Worm (Caenorhabditis elegans) whole organism, L1 larva: ENCODE results near the gene paic-1.

ENCODE experiments used
- C04F5.9 ChIP-seq: sonication (generic microtip); optimal IDR thresholded peaks from 2 replicates; lab custom pipeline; 2016; ENCODE audit warnings: missing genetic modification characterization, missing compliant biosample characterization
- F16B12.6 ChIP-seq: fragments of 150-350 bp; optimal IDR thresholded peaks from 2 replicates; lab custom pipeline; 2014; ENCODE audit warnings: missing biosample characterization, missing genetic modification characterization
- aha-1 ChIP-seq: fragments of 150-350 bp; optimal IDR thresholded peaks from 2 replicates; lab custom pipeline; 2014; ENCODE audit warnings: missing biosample characterization, missing genetic modification characterization
- alr-1 ChIP-seq: fragments of 200-800 bp; sonication (Bioruptor generic); optimal IDR thresholded peaks from 2 replicates; lab custom pipeline; 2018; ENCODE audit warnings: borderline replicate concordance, mild to moderate bottlenecking, missing genetic modification characterization, missing compliant biosample characterization
- aly-2 ChIP-seq: fragments of 150-350 bp; optimal IDR thresholded peaks from 2 replicates; lab custom pipeline; 2014; ENCODE audit warnings: missing biosample characterization, missing genetic modification characterization
- ceh-63 ChIP-seq: fragments of 200-800 bp; sonication (Bioruptor generic); optimal IDR thresholded peaks from 2 replicates; lab custom pipeline; 2018; ENCODE audit warnings: mild to moderate bottlenecking, missing genetic modification characterization, missing compliant biosample characterization
- ceh-90 ChIP-seq: sonication (generic microtip); optimal IDR thresholded peaks from 2 replicates; lab custom pipeline; 2016; ENCODE audit warnings: missing genetic modification characterization, missing compliant biosample characterization
- ces-1 ChIP-seq: fragments of 150-350 bp; optimal IDR thresholded peaks from 2 replicates; lab custom pipeline; 2014; ENCODE audit warnings: missing biosample characterization, missing genetic modification reagents, missing genetic modification characterization
- dsc-1 ChIP-seq: sonication (generic microtip); optimal IDR thresholded peaks from 2 replicates; lab custom pipeline; 2016; ENCODE audit warnings: mild to moderate bottlenecking, missing genetic modification characterization, missing compliant biosample characterization
- efl-1 ChIP-seq, 4 experiments: fragments of 150-350 bp; optimal IDR thresholded peaks in 3 of 4; peaks in 1 of 4; 1 replicate in 1 of 4; 2 replicates in 3 of 4; lab custom pipeline; 2014; ENCODE audit warnings: missing biosample characterization in 2 of 4, missing genetic modification characterization in 2 of 4, missing genetic modification reagents in 2 of 4
- efl-3 ChIP-seq: fragments of 200-800 bp; sonication (Bioruptor generic); optimal IDR thresholded peaks from 2 replicates; lab custom pipeline; 2018; ENCODE audit warnings: mild to moderate bottlenecking, missing genetic modification characterization, missing compliant biosample characterization
- egl-13 ChIP-seq: sonication (generic microtip); optimal IDR thresholded peaks from 2 replicates; lab custom pipeline; 2016; ENCODE audit warnings: missing genotype, missing genetic modification reagents, missing genetic modification characterization, missing compliant biosample characterization
- elt-2 ChIP-seq: sonication (generic microtip); optimal IDR thresholded peaks from 2 replicates; lab custom pipeline; 2016; ENCODE audit warnings: missing genetic modification characterization, mild to moderate bottlenecking, inconsistent platforms, missing compliant biosample characterization, missing genetic modification reagents
- elt-3 ChIP-seq, 6 experiments: fragments of 150-350 bp in 1 of 6; sonication (generic microtip); optimal IDR thresholded peaks; 2 replicates each; lab custom pipeline; 2017 to 2018; ENCODE audit warnings: missing biosample characterization in 6 of 6, missing genetic modification characterization in 6 of 6, inconsistent platforms in 1 of 6
- fkh-10 ChIP-seq: sonication (generic microtip); optimal IDR thresholded peaks from 2 replicates; lab custom pipeline; 2017; ENCODE audit warnings: missing biosample characterization, missing genetic modification reagents, missing genetic modification characterization
- fkh-4 ChIP-seq: sonication (generic microtip); optimal IDR thresholded peaks from 2 replicates; lab custom pipeline; 2016; ENCODE audit warnings: missing compliant biosample characterization, missing genetic modification characterization, borderline replicate concordance
- fkh-8 ChIP-seq: sonication (generic microtip); optimal IDR thresholded peaks from 2 replicates; lab custom pipeline; 2016; ENCODE audit warnings: mild to moderate bottlenecking, missing genetic modification characterization, missing compliant biosample characterization
- grh-1 ChIP-seq: fragments of 200-800 bp; sonication (Bioruptor generic); IDR thresholded peaks from 2 replicates; pipeline ENCODE4 v1.3.6; 2022; ENCODE audit warnings: missing genetic modification reagents, missing genetic modification characterization, missing compliant biosample characterization
- hlh-17 ChIP-seq: fragments of 200-800 bp; sonication (Bioruptor generic); optimal IDR thresholded peaks from 2 replicates; lab custom pipeline; 2018; ENCODE audit warnings: missing genetic modification characterization, mild to moderate bottlenecking, missing compliant biosample characterization, moderate library complexity, borderline replicate concordance
- isw-1 ChIP-seq: fragments of 200-800 bp; sonication (Bioruptor generic); IDR thresholded peaks from 2 replicates; pipeline ENCODE4 v1.3.6; 2022; ENCODE audit warnings: missing genetic modification characterization, missing compliant biosample characterization
- lin-13 ChIP-seq: fragments of 150-350 bp; optimal IDR thresholded peaks from 2 replicates; lab custom pipeline; 2014; ENCODE audit warnings: missing biosample characterization, missing genetic modification reagents, missing genetic modification characterization
- lin-39 ChIP-seq: fragments of 150-350 bp; optimal IDR thresholded peaks from 2 replicates; lab custom pipeline; 2014; ENCODE audit warnings: missing biosample characterization, missing genetic modification reagents, missing genetic modification characterization
- lir-3 ChIP-seq: sonication (generic microtip); optimal IDR thresholded peaks from 2 replicates; lab custom pipeline; 2016; ENCODE audit warnings: mild to moderate bottlenecking, missing genetic modification characterization, moderate library complexity, missing compliant biosample characterization; ENCODE audit not compliant: poor library complexity
- mab-9 ChIP-seq: fragments of 200-800 bp; sonication (Bioruptor generic); IDR thresholded peaks from 2 replicates; pipeline ENCODE4 v1.3.6; 2022; ENCODE audit warnings: missing genetic modification reagents, missing genetic modification characterization, missing compliant biosample characterization
- mef-2 ChIP-seq: fragments of 150-350 bp; optimal IDR thresholded peaks from 2 replicates; lab custom pipeline; 2014; ENCODE audit warnings: missing biosample characterization, missing genetic modification characterization
- nhr-20 ChIP-seq: sonication (generic microtip); optimal IDR thresholded peaks from 2 replicates; lab custom pipeline; 2016; ENCODE audit warnings: mild to moderate bottlenecking, missing genetic modification characterization, missing compliant biosample characterization
- nhr-28 ChIP-seq: fragments of 150-350 bp; optimal IDR thresholded peaks from 2 replicates; lab custom pipeline; 2014; ENCODE audit warnings: missing biosample characterization, missing genetic modification characterization
- nhr-77 ChIP-seq: fragments of 150-350 bp; optimal IDR thresholded peaks from 2 replicates; lab custom pipeline; 2014; ENCODE audit warnings: missing biosample characterization, missing genetic modification characterization
- nhr-84 ChIP-seq: sonication (generic microtip); optimal IDR thresholded peaks from 2 replicates; lab custom pipeline; 2017; ENCODE audit warnings: missing biosample characterization, missing genetic modification characterization
- nhr-90 ChIP-seq: sonication (generic microtip); optimal IDR thresholded peaks from 2 replicates; lab custom pipeline; 2016; ENCODE audit warnings: mild to moderate bottlenecking, missing genetic modification characterization, missing compliant biosample characterization; ENCODE audit not compliant: poor library complexity
- pag-3 ChIP-seq: sonication (generic microtip); optimal IDR thresholded peaks from 2 replicates; lab custom pipeline; 2017; ENCODE audit warnings: missing genetic modification characterization, mild to moderate bottlenecking, missing compliant biosample characterization, antibody characterized with exemption, borderline replicate concordance; ENCODE audit not compliant: insufficient read depth
- snpc-4 ChIP-seq: fragments of 150-350 bp; optimal IDR thresholded peaks from 2 replicates; lab custom pipeline; 2014; ENCODE audit warnings: missing biosample characterization, missing genetic modification characterization
- sup-37 ChIP-seq: fragments of 200-800 bp; sonication (Bioruptor generic); optimal IDR thresholded peaks from 2 replicates; lab custom pipeline; 2018; ENCODE audit warnings: mild to moderate bottlenecking, missing genetic modification characterization, missing compliant biosample characterization
- tlp-1 ChIP-seq: fragments of 150-350 bp; optimal IDR thresholded peaks from 2 replicates; lab custom pipeline; 2014; ENCODE audit warnings: missing biosample characterization, missing genetic modification characterization
- unc-30 ChIP-seq: sonication (generic microtip); optimal IDR thresholded peaks from 2 replicates; lab custom pipeline; 2017; ENCODE audit warnings: missing biosample characterization, missing genetic modification characterization
- unc-86 ChIP-seq: sonication (generic microtip); optimal IDR thresholded peaks from 2 replicates; lab custom pipeline; 2016; ENCODE audit warnings: missing genetic modification characterization, missing compliant biosample characterization
- vab-15 ChIP-seq: sonication (generic microtip); optimal IDR thresholded peaks from 2 replicates; lab custom pipeline; 2017; ENCODE audit warnings: missing genotype, mild to moderate bottlenecking, missing genetic modification characterization, missing compliant biosample characterization
- xbp-1 ChIP-seq: sonication (generic microtip); optimal IDR thresholded peaks from 2 replicates; lab custom pipeline; 2016; ENCODE audit warnings: missing genetic modification characterization, missing compliant biosample characterization
- zip-4 ChIP-seq: fragments of 200-800 bp; sonication (Bioruptor generic); optimal IDR thresholded peaks from 2 replicates; lab custom pipeline; 2018; ENCODE audit warnings: mild to moderate bottlenecking, missing genetic modification characterization, moderate library complexity, missing compliant biosample characterization
- ztf-11 ChIP-seq, 2 experiments: sonication (generic microtip); optimal IDR thresholded peaks; 2 replicates each; lab custom pipeline; 2016 to 2017; ENCODE audit warnings: missing genetic modification characterization in 2 of 2, missing biosample characterization in 1 of 2, missing compliant biosample characterization in 1 of 2
- ztf-4 ChIP-seq: fragments of 150-350 bp; optimal IDR thresholded peaks from 2 replicates; lab custom pipeline; 2014; ENCODE audit warnings: missing biosample characterization, missing genetic modification characterization

paic-1 gene

ce11 chrII:4374885-4375284 is 2.6 kb upstream of the paic-1 start:
- TF ChIP-seq ztf-11 (tag; optimal IDR thresholded peaks at IDR 0.05; lab: Kevin White, UChicago) (no peak), lir-3 (tag; lab: Kevin White, UChicago) (no peak), aha-1 (tag; lab: Kevin White, UChicago) (no peak), zip-4 (GFP tag; lab: Kevin White, UChicago) (no peak), F16B12.6 (tag; lab: Kevin White, UChicago) (no peak), ceh-90 (tag; lab: Kevin White, UChicago) (no peak), unc-30 (tag; lab: Kevin White, UChicago) (no peak), sup-37 (GFP tag; lab: Kevin White, UChicago) (no peak)

DNA sequence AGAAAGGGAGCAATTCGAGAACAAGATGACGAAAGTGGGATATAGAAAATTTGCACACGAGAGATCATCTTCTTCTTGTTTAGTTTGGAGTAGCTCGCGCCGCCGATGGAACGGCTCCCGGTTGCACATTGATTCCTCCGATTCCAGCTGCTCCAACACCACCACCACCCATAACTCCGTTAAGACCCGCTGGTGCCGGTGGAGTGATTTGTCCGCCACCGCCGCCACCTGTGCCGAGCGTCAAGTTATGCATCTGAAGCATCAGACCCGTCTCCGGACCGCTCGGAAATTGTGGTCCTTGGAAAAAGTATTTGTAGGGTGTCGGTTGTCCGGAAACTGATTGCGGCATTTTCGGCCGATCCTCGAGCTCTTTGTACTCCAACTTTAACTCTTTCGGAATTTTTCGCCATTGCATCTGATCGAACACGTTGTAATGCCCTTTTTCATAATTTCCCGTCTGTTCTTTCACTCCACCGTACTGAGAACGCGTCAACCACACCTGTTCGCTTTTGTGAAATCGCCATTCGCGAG is 607 bp upstream of the paic-1 start:
- TF ChIP-seq lin-39 (tag; lab: Kevin White, UChicago) (no peak), fkh-8 (no peak), efl-3 (GFP tag; lab: Kevin White, UChicago) (no peak), alr-1 (tag; lab: Kevin White, UChicago) (no peak), ztf-4 (tag; lab: Kevin White, UChicago) (no peak), efl-1 (optimal IDR thresholded peaks at IDR 0.05; lab: Kevin White, UChicago) (no peak), efl-1 (GFP tag; optimal IDR thresholded peaks at IDR 0.05 in 1 of 2; lab: Kevin White, UChicago) (peak in 1 of 2 experiments; percentile 8), tlp-1 (tag; lab: Kevin White, UChicago) (no peak), fkh-4 (tag; lab: Kevin White, UChicago) (no peak)
- TF ChIP-seq, all 84 proteins: peak for 1

- no peak for TF ChIP-seq mab-9 (GFP tag; lab: Robert Waterston, UW)
- TF ChIP-seq ces-1 (GFP tag; lab: Kevin White, UChicago) = no peak
- no peak for TF ChIP-seq elt-2 (tag; lab: Kevin White, UChicago)
- TF ChIP-seq dsc-1 (tag; lab: Kevin White, UChicago) = no peak
- TF ChIP-seq zip-4 (GFP tag; lab: Kevin White, UChicago) = no peak
- no peak for TF ChIP-seq unc-86 (tag; lab: Kevin White, UChicago)
- TF ChIP-seq isw-1 = no peak
These were observed 1.5 kb downstream of the paic-1 start for ce11 chrII:4370842-4371241.

- no peak for TF ChIP-seq isw-1
- no peak for TF ChIP-seq mef-2 (tag; lab: Kevin White, UChicago)
- TF ChIP-seq nhr-90 (tag; lab: Kevin White, UChicago) = no peak
- TF ChIP-seq C04F5.9 (tag; lab: Kevin White, UChicago) = no peak
- TF ChIP-seq lin-13 (GFP tag; lab: Kevin White, UChicago) = no peak
- TF ChIP-seq xbp-1 (tag; lab: Kevin White, UChicago) = no peak
- TF ChIP-seq pag-3 (tag; lab: Kevin White, UChicago) = no peak
- no peak for TF ChIP-seq nhr-28
- TF ChIP-seq aly-2 (tag; lab: Kevin White, UChicago) = no peak
- no peak for TF ChIP-seq ceh-90 (tag; lab: Kevin White, UChicago)
These were observed 2.6 kb downstream of the paic-1 start for ce11 chrII:4369715-4370114.

ce11 chrII:4367923-4368322 is 4.4 kb downstream of the paic-1 start, which contains the start of gene try-9:
try-9 (plus strand) TSS chrII:4368223.
- TF ChIP-seq nhr-77 (no peak), nhr-20 (no peak), alr-1 (tag; lab: Kevin White, UChicago) (no peak), fkh-10 (GFP tag; lab: Kevin White, UChicago) (no peak), ceh-63 (no peak), xbp-1 (tag; lab: Kevin White, UChicago) (no peak), elt-3 (tag; optimal IDR thresholded peaks at IDR 0.05; lab: Kevin White, UChicago) (no peak), pag-3 (tag; lab: Kevin White, UChicago) (no peak), unc-86 (tag; lab: Kevin White, UChicago) (no peak), grh-1 (GFP tag; lab: Robert Waterston, UW) (no peak), vab-15 (tag; lab: Kevin White, UChicago) (no peak), hlh-17 (GFP tag; lab: Kevin White, UChicago) (no peak), snpc-4 (no peak), egl-13 (no peak), nhr-84 (tag; lab: Kevin White, UChicago) (no peak), ztf-4 (tag; lab: Kevin White, UChicago) (no peak)
